Worm (Caenorhabditis elegans): ENCODE results near the gene srz-10.

Gene srz-10

DNA sequence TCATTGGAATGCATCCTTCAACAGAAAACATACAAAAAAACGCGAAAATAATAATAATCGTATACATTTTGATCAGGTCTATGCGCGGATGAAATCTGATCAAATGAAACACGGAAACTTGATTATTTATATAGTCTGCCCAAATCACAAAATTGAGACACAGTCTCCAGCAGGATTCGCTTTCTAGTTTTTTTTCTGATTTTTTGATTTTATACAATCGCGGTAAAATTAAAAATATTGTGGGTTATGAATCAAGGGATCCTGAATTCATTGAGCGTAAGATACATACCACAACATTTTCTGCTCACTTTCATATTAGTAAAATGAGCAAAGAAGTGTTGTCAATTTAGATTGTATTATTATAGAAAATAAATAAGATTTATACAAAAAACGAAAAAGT, 40.1 kb upstream of the srz-10 start, which contains the start of gene clec-230:
Gene clec-230 (minus strand): TSS at position 101 of the 400 bp plus-strand sequence.
- no peak for TF ChIP-seq hlh-4 (tag; optimal IDR thresholded peaks at IDR 0.05)
- TF ChIP-seq C16A3.4 (tag; optimal IDR thresholded peaks at IDR 0.05) = no peak
- TF ChIP-seq ceh-82 (tag; optimal IDR thresholded peaks at IDR 0.05) = no peak
- no peak for TF ChIP-seq fkh-8 (tag; optimal IDR thresholded peaks at IDR 0.05)
- no peak for TF ChIP-seq hpl-2 (GFP tag; optimal IDR thresholded peaks at IDR 0.05)
- no peak for TF ChIP-seq snpc-4 (tag; optimal IDR thresholded peaks at IDR 0.05)
- no peak for TF ChIP-seq efl-1 (optimal IDR thresholded peaks at IDR 0.05)
- TF ChIP-seq efl-1 (GFP tag; optimal IDR thresholded peaks at IDR 0.05 in 1 of 2) = no peak
- no peak for TF ChIP-seq zip-4 (GFP tag; optimal IDR thresholded peaks at IDR 0.05)
- no peak for TF ChIP-seq ztf-11 (tag; optimal IDR thresholded peaks at IDR 0.05)

DNA sequence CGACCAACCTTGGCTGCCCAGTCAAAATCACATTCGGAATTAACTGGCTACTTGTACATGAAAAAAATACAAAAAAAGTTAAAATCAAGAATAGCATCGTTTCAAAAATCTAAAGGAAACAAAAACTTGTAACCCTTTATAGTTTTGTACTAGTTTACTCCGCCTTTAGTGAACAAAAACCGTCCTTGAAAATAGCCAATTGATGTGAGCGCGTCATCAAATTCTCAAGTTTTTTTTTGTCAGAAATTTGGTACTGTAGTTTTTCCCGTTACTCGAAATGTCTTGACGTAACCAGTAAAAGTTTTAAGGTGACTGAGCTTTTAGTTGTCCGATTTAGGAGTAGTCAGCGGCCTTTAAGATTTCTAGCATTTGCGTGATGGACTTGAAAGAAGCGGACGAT, 38.4 kb upstream of the srz-10 start, which contains the start of gene C29F3.3:
Gene C29F3.3 (minus strand): TSS at position 101 of the 400 bp plus-strand sequence.
- TF ChIP-seq fos-1 (tag; optimal IDR thresholded peaks at IDR 0.05) (no peak), grh-1 (GFP tag; IDR thresholded peaks at IDR 0.05) (no peak), C04F5.9 (tag; optimal IDR thresholded peaks at IDR 0.05) (no peak), mep-1 (tag; optimal IDR thresholded peaks at IDR 0.05) (no peak), nhr-12 (tag; optimal IDR thresholded peaks at IDR 0.05) (no peak), ceh-90 (tag; optimal IDR thresholded peaks at IDR 0.05) (no peak), ceh-63 (GFP tag; optimal IDR thresholded peaks at IDR 0.05) (no peak), ama-1 (optimal IDR thresholded peaks at IDR 0.05) (no peak), ceh-8 (GFP tag; optimal IDR thresholded peaks at IDR 0.05) (no peak), nhr-237 (tag; optimal IDR thresholded peaks at IDR 0.05) (no peak), hpl-2 (GFP tag; optimal IDR thresholded peaks at IDR 0.05) (no peak), dsc-1 (tag; optimal IDR thresholded peaks at IDR 0.05) (no peak), C34B4.2 (tag; optimal IDR thresholded peaks at IDR 0.05) (no peak), F16B12.6 (tag; optimal IDR thresholded peaks at IDR 0.05) (no peak)

DNA sequence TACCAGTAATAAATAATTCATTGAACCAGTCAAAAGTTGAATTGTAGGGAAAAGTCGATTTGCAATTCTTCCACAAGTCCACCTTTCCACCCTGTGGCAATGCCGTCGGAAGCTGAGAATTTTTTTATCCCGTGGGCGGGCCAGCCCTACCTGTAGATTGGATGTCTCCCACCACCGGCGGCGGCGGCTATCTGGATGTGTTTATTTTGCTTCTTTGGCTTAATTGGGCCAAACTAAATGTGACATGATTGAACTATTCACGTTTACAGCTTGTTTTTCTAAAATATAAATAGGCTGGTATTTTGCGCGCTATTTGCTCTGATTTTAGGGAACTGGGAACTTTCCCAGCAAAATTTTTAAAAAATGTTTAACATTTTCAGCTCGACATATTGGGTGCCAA, 35.6 kb upstream of the srz-10 start, which contains the start of gene wrt-8:
Gene wrt-8 (minus strand): TSS at position 101 of the 400 bp plus-strand sequence.
- TF ChIP-seq unc-30 (tag; optimal IDR thresholded peaks at IDR 0.05) (no peak), snu-23 (GFP tag; optimal IDR thresholded peaks at IDR 0.05) (no peak), fkh-10 (GFP tag; optimal IDR thresholded peaks at IDR 0.05) (no peak)

DNA sequence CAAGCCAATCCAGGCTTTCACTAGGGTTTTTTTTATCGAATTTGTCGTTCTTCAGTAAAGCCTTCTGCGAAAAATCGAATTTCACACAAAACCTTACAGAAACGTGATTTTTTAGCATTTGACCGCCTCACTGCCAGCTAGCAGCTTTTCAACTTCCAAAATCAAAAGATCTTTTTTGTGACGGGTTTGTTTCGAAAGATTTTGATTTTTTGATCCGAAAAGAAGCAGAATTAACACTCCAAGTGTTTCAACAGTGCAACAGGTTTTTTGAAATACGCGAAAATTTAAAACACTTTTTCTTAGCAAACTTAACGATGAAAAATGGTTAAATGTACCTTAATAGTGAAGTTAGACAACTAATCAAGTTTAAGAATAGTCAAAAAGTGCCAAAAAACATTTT, 32.5 kb upstream of the srz-10 start, which contains the start of gene clec-229:
Gene clec-229 (minus strand): TSS at position 101 of the 400 bp plus-strand sequence.
- TF ChIP-seq C34B4.2 (tag; optimal IDR thresholded peaks at IDR 0.05) (no peak), F16B12.6 (tag; optimal IDR thresholded peaks at IDR 0.05) (no peak)

DNA sequence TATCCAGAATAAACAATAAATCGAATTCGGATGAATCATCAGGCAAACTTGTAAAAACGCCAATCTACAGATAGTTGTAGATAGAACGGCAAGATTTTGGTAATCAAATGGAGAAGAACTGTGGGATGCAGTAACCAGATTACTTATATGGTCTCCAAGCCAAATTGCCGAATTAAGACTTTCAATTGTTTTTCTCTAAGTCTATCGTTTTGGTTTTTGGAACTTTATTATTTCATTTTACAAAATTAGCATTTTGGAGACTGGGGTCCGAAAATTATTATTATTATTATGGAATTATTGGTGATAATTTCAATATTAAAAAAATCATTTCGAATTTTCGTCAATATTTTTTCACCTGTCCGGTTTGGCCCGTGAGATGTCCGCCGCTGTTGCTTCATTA, 30.5 kb upstream of the srz-10 start, which contains the start of gene clec-228:
Gene clec-228 (minus strand): TSS at position 101 of the 400 bp plus-strand sequence.
- no peak for TF ChIP-seq aha-1 (tag; optimal IDR thresholded peaks at IDR 0.05)
- TF ChIP-seq ceh-90 (tag; optimal IDR thresholded peaks at IDR 0.05) = no peak
- TF ChIP-seq blmp-1 (tag; optimal IDR thresholded peaks at IDR 0.05) = no peak
- no peak for TF ChIP-seq nhr-20 (tag; optimal IDR thresholded peaks at IDR 0.05)
- TF ChIP-seq nhr-71 (tag; optimal IDR thresholded peaks at IDR 0.05) = no peak
- TF ChIP-seq C34B4.2 (tag; optimal IDR thresholded peaks at IDR 0.05) = no peak
- no peak for TF ChIP-seq dsc-1 (tag; optimal IDR thresholded peaks at IDR 0.05)
- TF ChIP-seq mdl-1 (tag; optimal IDR thresholded peaks at IDR 0.05) = no peak
- TF ChIP-seq skn-1 (tag; optimal IDR thresholded peaks at IDR 0.05) = no peak
- no peak for TF ChIP-seq unc-86 (tag; optimal IDR thresholded peaks at IDR 0.05)
- no peak for TF ChIP-seq snu-23 (GFP tag; optimal IDR thresholded peaks at IDR 0.05)
- no peak for TF ChIP-seq sptf-1 (tag; optimal IDR thresholded peaks at IDR 0.05)

DNA sequence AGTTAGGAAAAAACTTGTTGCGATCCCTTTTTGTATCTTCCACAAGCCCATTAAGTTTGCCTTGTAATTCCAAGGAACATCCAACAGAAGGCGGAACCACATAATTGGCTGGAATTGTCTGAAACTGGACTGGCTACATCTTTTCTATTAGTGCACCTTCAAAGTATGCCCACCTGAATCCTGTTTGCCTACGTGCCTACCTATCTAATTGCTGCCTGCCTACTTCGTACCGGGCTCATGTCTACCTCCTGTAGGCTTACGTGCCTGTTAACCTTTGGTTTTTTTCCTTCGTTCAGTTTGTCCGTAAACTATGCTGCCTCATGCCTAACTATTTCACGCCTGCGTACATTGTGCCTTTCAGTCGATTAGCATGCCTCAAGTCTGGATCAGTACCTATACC, 28.5 kb upstream of the srz-10 start, which contains the start of gene wrt-7:
Gene wrt-7 (minus strand): TSS at position 101 of the 400 bp plus-strand sequence.
- TF ChIP-seq ceh-63 (GFP tag; optimal IDR thresholded peaks at IDR 0.05) = no peak
- peak; percentile 21 for TF ChIP-seq pax-3 (tag; optimal IDR thresholded peaks at IDR 0.05)

Measured in whole organism, L1 larva.